Worm (Caenorhabditis elegans) whole organism, young adult: ENCODE data around the gene F17C11.2.

Source experiments
- B0336.3 ChIP-seq: fragments of 200-800 bp; sonication (Bioruptor generic); IDR thresholded peaks from 2 replicates; pipeline ENCODE4 v1.3.6; 2022; ENCODE audit warnings: missing genetic modification characterization, missing compliant biosample characterization
- F10E7.11 ChIP-seq: sonication (generic microtip); optimal IDR thresholded peaks from 2 replicates; lab custom pipeline; 2017; ENCODE audit warnings: mild to moderate bottlenecking, missing genetic modification characterization, moderate library complexity, missing compliant biosample characterization
- F49E8.2 ChIP-seq: sonication (generic microtip); optimal IDR thresholded peaks from 3 replicates; lab custom pipeline; 2017; ENCODE audit warnings: missing genetic modification characterization, mild to moderate bottlenecking, missing compliant biosample characterization, antibody characterized with exemption, moderate library complexity; ENCODE audit not compliant: insufficient read depth
- F52B5.7 ChIP-seq: sonication (generic microtip); optimal IDR thresholded peaks from 2 replicates; lab custom pipeline; 2016; ENCODE audit warnings: mild to moderate bottlenecking, missing genetic modification characterization, missing compliant biosample characterization
- Y53G8AR.9 ChIP-seq: fragments of 200-800 bp; sonication (Bioruptor generic); conservative IDR thresholded peaks from 2 replicates; pipeline ENCODE4 v1.3.6; 2022; ENCODE audit warnings: missing genetic modification reagents, missing genetic modification characterization, missing compliant biosample characterization
- Y79H2A.3 ChIP-seq: fragments of 200-800 bp; sonication (Bioruptor generic); conservative IDR thresholded peaks from 2 replicates; pipeline ENCODE4 v1.3.6; 2022; ENCODE audit warnings: missing genetic modification reagents, missing genetic modification characterization, missing compliant biosample characterization
- akir-1 ChIP-seq: fragments of 200-800 bp; sonication (Bioruptor generic); optimal IDR thresholded peaks from 2 replicates; lab custom pipeline; 2018; ENCODE audit warnings: mild to moderate bottlenecking, missing genetic modification characterization, moderate library complexity, missing compliant biosample characterization
- athp-1 ChIP-seq: sonication (generic microtip); optimal IDR thresholded peaks from 2 replicates; lab custom pipeline; 2017; ENCODE audit warnings: mild to moderate bottlenecking, missing genetic modification characterization, missing compliant biosample characterization
- attf-3 ChIP-seq: fragments of 200-800 bp; sonication (Bioruptor generic); conservative IDR thresholded peaks from 2 replicates; pipeline ENCODE4 v1.3.6; 2022; ENCODE audit warnings: missing genetic modification reagents, missing genetic modification characterization, missing compliant biosample characterization
- bed-2 ChIP-seq: fragments of 200-800 bp; sonication (Bioruptor generic); IDR thresholded peaks from 2 replicates; pipeline ENCODE4 v1.3.6; 2022; ENCODE audit warnings: missing genetic modification reagents, missing genetic modification characterization, missing compliant biosample characterization
- ceh-100 ChIP-seq: fragments of 200-800 bp; sonication (Bioruptor generic); IDR thresholded peaks from 2 replicates; pipeline ENCODE4 v1.3.6; 2022; ENCODE audit warnings: missing genetic modification reagents, missing genetic modification characterization, missing compliant biosample characterization
- ceh-58 ChIP-seq: fragments of 200-800 bp; sonication (Bioruptor generic); IDR thresholded peaks from 2 replicates; pipeline ENCODE4 v1.3.6; 2022; ENCODE audit warnings: missing genetic modification characterization, missing compliant biosample characterization
- ceh-79 ChIP-seq: sonication (generic microtip); optimal IDR thresholded peaks from 2 replicates; lab custom pipeline; 2017; ENCODE audit warnings: mild to moderate bottlenecking, missing genetic modification characterization, missing compliant biosample characterization
- ceh-91 ChIP-seq: fragments of 200-800 bp; sonication (Bioruptor generic); IDR thresholded peaks from 2 replicates; pipeline ENCODE4 v1.3.6; 2022; ENCODE audit warnings: missing genetic modification reagents, missing genetic modification characterization, missing compliant biosample characterization
- chd-7 ChIP-seq: sonication (generic microtip); optimal IDR thresholded peaks from 2 replicates; lab custom pipeline; 2016; ENCODE audit warnings: mild to moderate bottlenecking, missing genetic modification characterization, moderate library complexity, missing compliant biosample characterization
- efl-1 ChIP-seq: fragments of 150-350 bp; optimal IDR thresholded peaks from 2 replicates; lab custom pipeline; 2014; ENCODE audit warnings: missing biosample characterization, missing genetic modification reagents, missing genetic modification characterization
- egl-44 ChIP-seq: fragments of 200-800 bp; sonication (Bioruptor generic); IDR thresholded peaks from 2 replicates; pipeline ENCODE4 v1.3.6; 2022; ENCODE audit warnings: missing genetic modification reagents, missing genetic modification characterization, missing compliant biosample characterization
- ekl-4 ChIP-seq: fragments of 200-800 bp; sonication (Bioruptor generic); IDR thresholded peaks from 2 replicates; pipeline ENCODE4 v1.3.6; 2022; ENCODE audit warnings: missing genetic modification reagents, missing genetic modification characterization, missing compliant biosample characterization
- him-1 ChIP-seq: sonication (generic microtip); optimal IDR thresholded peaks from 2 replicates; lab custom pipeline; 2016; ENCODE audit warnings: missing genotype, missing genetic modification reagents, missing genetic modification characterization, missing compliant biosample characterization
- hmg-20 ChIP-seq: fragments of 200-800 bp; sonication (Bioruptor generic); IDR thresholded peaks from 2 replicates; pipeline ENCODE4 v1.3.6; 2022; ENCODE audit warnings: missing genetic modification reagents, missing genetic modification characterization, missing compliant biosample characterization
- hrde-1 ChIP-seq: sonication (generic microtip); optimal IDR thresholded peaks from 2 replicates; lab custom pipeline; 2016; ENCODE audit warnings: missing genetic modification characterization, mild to moderate bottlenecking, missing compliant biosample characterization, moderate library complexity, missing genotype, missing genetic modification reagents, borderline replicate concordance
- hsf-1 ChIP-seq: fragments of 200-800 bp; sonication (Bioruptor generic); IDR thresholded peaks from 2 replicates; pipeline ENCODE4 v1.3.6; 2022; ENCODE audit warnings: missing genetic modification reagents, missing genetic modification characterization, missing compliant biosample characterization
- lag-1 ChIP-seq: fragments of 200-800 bp; sonication (Bioruptor generic); IDR thresholded peaks from 2 replicates; pipeline ENCODE4 v1.3.6; 2022; ENCODE audit warnings: missing genetic modification reagents, missing genetic modification characterization, missing compliant biosample characterization
- let-526 ChIP-seq: fragments of 200-800 bp; sonication (Bioruptor generic); IDR thresholded peaks from 2 replicates; pipeline ENCODE4 v1.3.6; 2022; ENCODE audit warnings: missing genetic modification reagents, missing genetic modification characterization, missing compliant biosample characterization
- lin-26 ChIP-seq: fragments of 200-800 bp; sonication (Bioruptor generic); IDR thresholded peaks from 2 replicates; pipeline ENCODE4 v1.3.6; 2022; ENCODE audit warnings: missing genetic modification reagents, missing genetic modification characterization, missing compliant biosample characterization
- madf-3 ChIP-seq: fragments of 200-800 bp; sonication (Bioruptor generic); IDR thresholded peaks from 2 replicates; pipeline ENCODE4 v1.3.6; 2022; ENCODE audit warnings: missing genetic modification reagents, missing genetic modification characterization, missing compliant biosample characterization
- madf-6 ChIP-seq: fragments of 200-800 bp; sonication (Bioruptor generic); IDR thresholded peaks from 2 replicates; pipeline ENCODE4 v1.3.6; 2022; ENCODE audit warnings: missing genetic modification reagents, missing genetic modification characterization, missing compliant biosample characterization
- mcd-1 ChIP-seq: fragments of 200-800 bp; sonication (Bioruptor generic); IDR thresholded peaks from 2 replicates; pipeline ENCODE4 v1.3.6; 2022; ENCODE audit warnings: missing genetic modification reagents, missing genetic modification characterization, missing compliant biosample characterization
- mes-4 ChIP-seq: sonication (generic microtip); optimal IDR thresholded peaks from 2 replicates; lab custom pipeline; 2016; ENCODE audit warnings: missing genotype, missing genetic modification characterization, missing compliant biosample characterization
- mxl-1 ChIP-seq: sonication (generic microtip); optimal IDR thresholded peaks from 2 replicates; lab custom pipeline; 2016; ENCODE audit warnings: missing genetic modification characterization, missing compliant biosample characterization
- nfyb-1 ChIP-seq: fragments of 200-800 bp; sonication (Bioruptor generic); IDR thresholded peaks from 2 replicates; pipeline ENCODE4 v1.3.6; 2022; ENCODE audit warnings: missing genetic modification reagents, missing genetic modification characterization, missing compliant biosample characterization
- nhr-80 ChIP-seq: sonication (generic microtip); optimal IDR thresholded peaks from 2 replicates; lab custom pipeline; 2016; ENCODE audit warnings: missing genetic modification characterization, missing compliant biosample characterization
- pha-4 ChIP-seq: fragments of 150-350 bp; sonication (generic microtip); optimal IDR thresholded peaks from 2 replicates; lab custom pipeline; 2014; ENCODE audit warnings: missing biosample characterization, missing genetic modification reagents, missing genetic modification characterization
- repo-1 ChIP-seq: sonication (generic microtip); optimal IDR thresholded peaks from 2 replicates; lab custom pipeline; 2017; ENCODE audit warnings: mild to moderate bottlenecking, missing genetic modification characterization, missing compliant biosample characterization
- snpc-3.4 ChIP-seq: sonication (generic microtip); optimal IDR thresholded peaks from 2 replicates; lab custom pipeline; 2017; ENCODE audit warnings: missing genetic modification characterization, mild to moderate bottlenecking, missing compliant biosample characterization, antibody characterized with exemption, moderate library complexity, missing genotype, missing genetic modification reagents
- snpc-4 ChIP-seq, 5 experiments: fragments of 150-350 bp in 1 of 5; sonication (generic microtip) in 4 of 5; optimal IDR thresholded peaks; 2 replicates each; lab custom pipeline; 2014 to 2018; ENCODE audit warnings: missing genetic modification characterization in 5 of 5, missing biosample characterization in 3 of 5, antibody characterized with exemption in 2 of 5, mild to moderate bottlenecking in 2 of 5, missing compliant biosample characterization in 2 of 5, missing genotype in 2 of 5, moderate library complexity in 2 of 5, missing genetic modification reagents in 1 of 5
- tbx-9 ChIP-seq: sonication (generic microtip); optimal IDR thresholded peaks from 2 replicates; lab custom pipeline; 2016; ENCODE audit warnings: borderline replicate concordance, missing genetic modification characterization, inconsistent platforms, missing compliant biosample characterization
- tlf-1 ChIP-seq: fragments of 200-800 bp; sonication (Bioruptor generic); optimal IDR thresholded peaks from 2 replicates; lab custom pipeline; 2018; ENCODE audit warnings: mild to moderate bottlenecking, missing genetic modification characterization, missing compliant biosample characterization
- unc-62 ChIP-seq: fragments of 150-350 bp; optimal IDR thresholded peaks from 2 replicates; lab custom pipeline; 2014; ENCODE audit warnings: missing biosample characterization, missing genetic modification reagents, missing genetic modification characterization
- zfh-2 ChIP-seq: fragments of 200-800 bp; sonication (Bioruptor generic); conservative IDR thresholded peaks from 2 replicates; pipeline ENCODE4 v1.3.6; 2022; ENCODE audit warnings: missing genetic modification reagents, missing genetic modification characterization, missing compliant biosample characterization
- zim-3 ChIP-seq: sonication (generic microtip); optimal IDR thresholded peaks from 2 replicates; lab custom pipeline; 2017; ENCODE audit warnings: mild to moderate bottlenecking, missing genetic modification characterization, moderate library complexity, missing compliant biosample characterization
- ztf-18 ChIP-seq: sonication (generic microtip); optimal IDR thresholded peaks from 2 replicates; lab custom pipeline; 2016; ENCODE audit warnings: missing genotype, mild to moderate bottlenecking, missing genetic modification characterization, missing compliant biosample characterization
- ztf-22 ChIP-seq: fragments of 200-800 bp; sonication (Bioruptor generic); optimal IDR thresholded peaks from 2 replicates; lab custom pipeline; 2018; ENCODE audit warnings: mild to moderate bottlenecking, missing genetic modification characterization, moderate library complexity, missing compliant biosample characterization
- ztf-3 ChIP-seq: fragments of 200-800 bp; sonication (Bioruptor generic); optimal IDR thresholded peaks from 2 replicates; lab custom pipeline; 2018; ENCODE audit warnings: mild to moderate bottlenecking, missing genetic modification characterization, missing compliant biosample characterization

The F17C11.2 gene

DNA sequence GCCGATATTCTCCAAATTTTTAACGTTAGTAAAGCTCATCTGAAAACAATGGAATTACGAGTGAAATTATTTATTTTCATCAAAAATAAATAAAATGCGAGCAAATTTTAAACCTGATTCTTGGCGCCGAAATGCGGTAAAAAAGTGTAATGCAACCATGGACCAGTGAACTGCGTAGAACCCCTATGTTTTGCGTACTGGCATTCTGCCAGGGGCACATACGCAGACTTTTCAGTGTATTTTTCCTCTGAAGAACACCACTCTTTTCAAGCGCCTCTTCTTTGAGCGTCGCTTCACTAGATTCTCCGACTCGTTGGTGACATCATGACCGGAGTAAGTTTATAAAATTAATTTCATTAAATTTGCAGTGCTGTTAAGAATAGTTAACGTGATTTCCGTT is 17.5 kb downstream of the F17C11.2 start, which contains the start of the genes ctf-4 and eef-1G (continued):
- TF ChIP-seq mxl-1 (tag; lab: Kevin White, UChicago) (no peak), lin-26 (GFP tag; lab: Robert Waterston, UW) (peak; percentile 55; the same call in 1 of the 2 replicates), F10E7.11 (tag; lab: Kevin White, UChicago) (no peak), efl-1 (GFP tag; lab: Kevin White, UChicago) (peak; percentile 90), mes-4 (tag; lab: Kevin White, UChicago) (no peak), zim-3 (no peak), ceh-91 (GFP tag; lab: Robert Waterston, UW) (peak; percentile 83), akir-1 (GFP tag; lab: Kevin White, UChicago) (no peak), F52B5.7 (no peak)

- TF ChIP-seq him-1 (tag; lab: Kevin White, UChicago), result no peak
- TF ChIP-seq let-526 (GFP tag; lab: Robert Waterston, UW), result no peak
- peak; percentile 14; the same call in 1 of the 2 replicates for TF ChIP-seq madf-3 (GFP tag; lab: Robert Waterston, UW)
- TF ChIP-seq hsf-1 (GFP tag; lab: Robert Waterston, UW), result peak; percentile 46; the same call in 1 of the 2 replicates
- peak; percentile 61 for TF ChIP-seq zfh-2 (GFP tag; lab: Robert Waterston, UW)
- no peak for TF ChIP-seq unc-62 (GFP tag; lab: Kevin White, UChicago)
- no peak for TF ChIP-seq pha-4 (tag; lab: Kevin White, UChicago)
- TF ChIP-seq chd-7 (tag; lab: Kevin White, UChicago), result peak; percentile 37
- TF ChIP-seq ztf-3, result no peak
- TF ChIP-seq bed-2 (GFP tag; lab: Robert Waterston, UW), result no peak
- peak; percentile 56 for TF ChIP-seq mcd-1 (GFP tag; lab: Robert Waterston, UW)
- TF ChIP-seq ztf-18 (tag; lab: Kevin White, UChicago), result no peak
- TF ChIP-seq nfyb-1 (GFP tag; lab: Robert Waterston, UW), result 0 out of 2 replicates have a peak, but pooled peaks have one; percentile 23
- no peak for TF ChIP-seq snpc-4 (GFP tag; optimal IDR thresholded peaks at IDR 0.05; lab: Kevin White, UChicago)
- TF ChIP-seq snpc-4 (tag; optimal IDR thresholded peaks at IDR 0.05; lab: Kevin White, UChicago), result peak in 1 of 4 experiments; percentile 54
- TF ChIP-seq madf-6 (GFP tag; lab: Robert Waterston, UW), result peak; percentile 45; the same call in 1 of the 2 replicates
- no peak for TF ChIP-seq ztf-22 (GFP tag; lab: Kevin White, UChicago)
- TF ChIP-seq lag-1 (GFP tag; lab: Robert Waterston, UW), result 0 out of 2 replicates have a peak, but pooled peaks have one; percentile 21
- no peak for TF ChIP-seq snpc-3.4 (tag; lab: Kevin White, UChicago)
- TF ChIP-seq B0336.3, result 0 out of 2 replicates have a peak, but pooled peaks have one; percentile 53
- TF ChIP-seq Y79H2A.3 (GFP tag; lab: Robert Waterston, UW), result no peak
- 0 out of 2 replicates have a peak, but pooled peaks have one; percentile 27 for TF ChIP-seq hmg-20 (GFP tag; lab: Robert Waterston, UW)
- peak; percentile 8 for TF ChIP-seq repo-1 (tag; lab: Kevin White, UChicago)
- TF ChIP-seq ekl-4 (GFP tag; lab: Robert Waterston, UW), result no peak
Measured at ce11 chrV:10966874-10967273, 18.8 kb downstream of the F17C11.2 start.

DNA sequence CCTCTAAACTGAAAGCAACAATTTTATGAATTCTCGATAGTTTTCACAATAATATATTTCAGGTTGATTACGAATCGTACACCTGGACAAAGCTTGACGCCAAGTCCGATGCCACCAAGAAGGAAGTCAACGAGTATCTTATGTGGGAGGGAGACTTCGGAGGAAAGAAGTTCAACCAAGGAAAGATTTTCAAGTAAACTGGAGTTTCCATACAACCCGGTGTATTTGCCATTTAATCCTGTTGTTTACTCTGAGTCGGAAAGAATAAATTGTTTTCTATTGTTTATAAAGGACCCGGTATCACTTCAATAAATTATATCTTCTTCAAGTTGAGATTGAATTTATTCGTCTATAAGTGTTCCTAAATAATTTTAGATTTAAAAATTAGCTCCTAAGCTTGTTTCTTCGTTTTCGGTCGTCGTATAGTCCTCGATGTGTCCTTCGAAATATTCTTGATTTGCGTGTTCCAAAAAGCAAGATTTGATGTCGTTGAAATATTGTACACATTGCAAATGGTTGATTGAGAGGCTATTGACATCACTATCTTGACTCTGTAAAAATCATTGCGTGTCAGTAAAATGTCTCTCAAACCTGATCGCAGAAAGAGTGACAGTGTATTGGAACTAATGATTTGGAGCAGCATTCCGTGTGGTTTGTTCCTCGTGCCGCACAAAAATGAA is 19.7 kb downstream of the F17C11.2 start:
- no peak for TF ChIP-seq attf-3
- TF ChIP-seq egl-44, result no peak
- 0 out of 2 replicates have a peak, but pooled peaks have one; percentile 66 for TF ChIP-seq Y53G8AR.9
- TF ChIP-seq tlf-1 (GFP tag; lab: Kevin White, UChicago), result peak; percentile 50
- peak; percentile 22; the same call in 1 of the 2 replicates for TF ChIP-seq mcd-1 (GFP tag; lab: Robert Waterston, UW)
- TF ChIP-seq tbx-9, result no peak
- TF ChIP-seq athp-1 (tag; lab: Kevin White, UChicago), result peak; percentile 24
- no peak for TF ChIP-seq ceh-79 (tag; lab: Kevin White, UChicago)
- peak; percentile 99 for TF ChIP-seq nhr-80 (tag; lab: Kevin White, UChicago)
- 0 out of 2 replicates have a peak, but pooled peaks have one; percentile 18 for TF ChIP-seq ceh-100 (GFP tag; lab: Robert Waterston, UW)
- TF ChIP-seq ceh-58, result no peak
- peak; percentile 83 for TF ChIP-seq F49E8.2 (tag; lab: Kevin White, UChicago)
- TF ChIP-seq hrde-1, result peak; percentile 43
